Worm (Caenorhabditis elegans): ENCODE measurements around the gene W04H10.1.

The W04H10.1 gene

DNA sequence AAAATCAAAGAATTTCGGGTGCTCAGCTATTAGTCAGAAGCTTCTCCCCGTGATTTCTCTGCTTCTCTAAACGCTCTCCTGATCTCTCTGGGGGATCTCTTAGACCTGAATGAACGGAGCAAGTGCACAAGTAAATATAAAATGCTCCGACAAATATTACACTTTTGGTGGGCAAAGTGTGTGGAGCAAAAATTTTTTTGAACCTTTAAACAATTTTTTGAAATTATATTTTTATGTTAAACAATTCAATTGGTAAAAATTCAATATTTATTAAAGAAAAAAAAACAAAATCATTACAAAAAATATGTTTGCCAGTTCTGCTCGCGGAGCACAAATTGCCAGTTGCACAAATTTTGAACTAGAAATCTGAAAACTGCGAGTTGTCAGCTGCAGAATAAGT, 30.6 kb downstream of the W04H10.1 start, which contains the start of gene K07E8.6:
K07E8.6 (minus strand) TSS at position 101 of the 400 bp plus-strand sequence.
- TF ChIP-seq him-1 (tag; optimal IDR thresholded peaks at IDR 0.05) (no peak), W03F9.2 (tag; optimal IDR thresholded peaks at IDR 0.05) (no peak), dao-5 (tag; optimal IDR thresholded peaks at IDR 0.05) (no peak)

DNA sequence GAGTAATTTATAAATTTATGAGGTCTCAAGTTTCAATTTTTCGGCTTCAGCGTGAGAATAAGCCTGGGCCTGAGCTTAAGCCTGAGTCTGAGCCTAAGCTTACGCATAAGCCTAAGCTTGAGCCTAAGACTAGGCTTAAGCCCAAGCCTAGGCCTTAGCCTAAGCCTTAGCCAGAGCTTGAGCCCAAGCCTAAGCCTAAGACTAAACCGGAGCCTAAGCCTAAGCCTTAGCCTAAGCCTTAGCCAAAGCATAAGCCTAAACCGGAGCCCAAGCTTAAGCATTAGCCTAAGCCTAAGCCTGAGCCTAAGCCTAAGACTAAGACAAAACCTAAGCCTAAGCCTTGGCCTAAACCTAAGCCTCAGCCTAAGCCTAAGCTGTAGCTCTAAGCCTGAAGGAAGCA, 34.9 kb downstream of the W04H10.1 start:
- no peak for TF ChIP-seq W03F9.2 (tag; optimal IDR thresholded peaks at IDR 0.05)
- TF ChIP-seq him-1 (tag; optimal IDR thresholded peaks at IDR 0.05), result no peak
- TF ChIP-seq dao-5 (tag; optimal IDR thresholded peaks at IDR 0.05), result no peak

DNA sequence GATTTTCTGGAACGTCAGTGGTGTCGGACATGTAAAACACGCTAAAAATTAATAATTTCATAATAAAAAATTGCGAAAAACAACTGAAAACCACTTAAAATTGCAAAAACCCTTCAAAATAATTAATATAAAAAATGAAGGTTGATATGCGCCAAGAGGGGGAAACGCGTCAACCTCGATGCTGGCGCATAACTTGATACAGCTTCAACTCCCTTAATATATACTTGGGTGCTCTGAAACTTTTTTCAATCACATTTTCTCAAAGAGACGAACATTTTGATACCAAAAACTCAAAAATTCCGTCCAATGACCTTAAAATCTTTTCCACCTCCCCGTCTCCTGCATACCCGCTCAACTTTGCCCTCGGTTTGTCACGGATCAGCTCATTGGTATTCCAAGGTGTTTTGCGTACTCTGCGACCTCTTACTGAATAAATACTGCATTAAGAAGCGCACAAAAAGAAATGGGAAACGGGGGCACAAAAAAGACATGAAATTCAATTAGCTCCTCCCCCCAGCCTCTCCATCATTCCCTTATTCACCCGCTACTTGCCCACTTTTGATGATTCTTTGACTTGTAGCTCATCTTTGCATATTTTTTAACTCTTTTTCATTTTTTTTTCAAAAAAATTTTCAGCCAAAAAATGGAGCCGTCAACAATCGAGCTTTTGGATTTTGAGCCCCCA, 41.6 kb downstream of the W04H10.1 start, which contains the start of the genes K07E8.7 and frpr-14:
K07E8.7 (minus strand) TSS at position 47 of the 685 bp plus-strand sequence.
frpr-14 (plus strand) TSS at position 635 of the 685 bp plus-strand sequence.
- no peak for TF ChIP-seq him-1 (tag; optimal IDR thresholded peaks at IDR 0.05)
- no peak for TF ChIP-seq dao-5 (tag; optimal IDR thresholded peaks at IDR 0.05)
- no peak for TF ChIP-seq W03F9.2 (tag; optimal IDR thresholded peaks at IDR 0.05)

DNA sequence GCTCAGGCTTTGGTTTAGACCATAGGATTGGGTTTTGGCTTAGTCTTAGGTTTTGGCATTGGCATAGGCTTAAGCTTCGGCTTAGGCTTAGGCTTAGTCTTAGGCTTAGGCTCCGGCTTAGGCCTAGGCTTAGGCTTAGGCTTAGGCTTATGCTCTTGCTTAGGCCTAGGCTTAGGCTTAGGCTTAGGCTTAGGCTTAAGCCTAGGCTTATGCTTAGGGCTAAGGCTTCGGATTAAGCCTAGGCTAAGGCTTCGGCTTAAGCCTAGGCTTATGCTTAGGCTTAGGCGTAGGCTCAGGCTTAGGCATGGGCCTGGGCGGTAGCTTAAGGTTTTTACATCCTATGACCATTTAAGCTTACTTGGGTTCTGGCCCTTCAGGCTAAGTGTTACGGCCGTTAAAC, 42.5 kb downstream of the W04H10.1 start:
- TF ChIP-seq W03F9.2 (tag; optimal IDR thresholded peaks at IDR 0.05), result no peak

DNA sequence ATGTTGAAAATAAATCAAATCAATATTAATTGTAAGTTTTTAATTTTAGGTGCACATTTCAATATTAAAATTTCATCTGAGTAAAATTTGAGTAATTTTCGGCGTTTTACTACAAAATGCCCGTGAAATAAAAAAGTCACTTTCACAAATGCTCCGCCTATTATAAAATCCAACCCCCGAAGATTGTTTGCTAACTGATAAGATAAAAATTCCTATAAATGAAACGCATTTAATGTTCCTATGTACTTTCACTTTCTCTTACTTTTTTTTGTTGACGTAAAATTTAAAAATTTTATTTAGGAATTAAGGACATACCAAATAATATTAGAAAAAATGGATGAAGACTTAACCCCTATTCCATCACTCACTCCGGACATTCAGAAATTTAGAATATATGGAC, 49.5 kb downstream of the W04H10.1 start, which contains the start of gene sdz-24:
sdz-24 (plus strand) TSS at position 301 of the 400 bp plus-strand sequence.
- TF ChIP-seq W03F9.2 (tag; optimal IDR thresholded peaks at IDR 0.05), result no peak
- no peak for TF ChIP-seq him-1 (tag; optimal IDR thresholded peaks at IDR 0.05)
- TF ChIP-seq dao-5 (tag; optimal IDR thresholded peaks at IDR 0.05), result no peak

All from whole organism, L4/young adult.